Fruit fly (Drosophila melanogaster): ENCODE results near the gene Sf3b3.

Sf3b3 gene

DNA sequence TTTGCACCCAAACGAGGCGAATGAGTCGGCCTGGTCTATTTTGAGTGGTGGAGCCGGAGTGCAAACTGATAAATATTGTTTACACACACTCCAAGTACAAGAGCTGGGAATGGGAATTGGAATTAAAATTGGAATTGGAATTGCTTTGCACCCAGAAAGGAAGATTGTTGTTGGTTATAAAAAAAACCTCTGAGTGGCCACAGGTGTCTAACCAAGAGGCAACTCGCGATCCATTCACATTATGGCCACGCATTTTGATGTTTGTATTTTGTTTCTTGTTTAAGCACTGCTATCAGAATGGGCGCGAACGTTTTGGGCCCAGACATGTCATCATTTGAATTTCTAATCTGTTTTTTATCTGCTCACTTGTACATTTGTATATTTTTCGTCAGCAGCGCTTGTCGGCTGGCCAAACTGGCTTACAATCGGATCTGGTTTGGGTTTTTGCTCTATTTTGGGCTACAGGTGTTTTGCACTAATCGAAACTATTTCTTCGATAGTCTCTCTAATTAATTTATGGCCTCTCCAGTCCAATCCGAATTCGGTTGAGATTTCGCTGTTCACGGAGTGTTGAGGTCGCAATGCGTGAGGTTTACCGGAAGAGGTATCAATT lies 51.4 kb downstream of the Sf3b3 start:
- TF ChIP-seq CG32121 (GFP tag; IDR thresholded peaks at IDR 0.05) (no peak), CG8301 (tag; optimal IDR thresholded peaks at IDR 0.05) (no peak), CG8159 (tag; optimal IDR thresholded peaks at IDR 0.05) (no peak), EcR (GFP tag; optimal IDR thresholded peaks at IDR 0.05) (no peak), CG4496 (GFP tag; IDR thresholded peaks at IDR 0.05) (no peak), Pif1A (GFP tag; optimal IDR thresholded peaks at IDR 0.05) (no peak), Ets98B (GFP tag; IDR thresholded peaks at IDR 0.05) (no peak), CG34367 (tag; optimal IDR thresholded peaks at IDR 0.05) (no peak), CG10348 (GFP tag; IDR thresholded peaks at IDR 0.05) (no peak), fd96Ca (GFP tag; IDR thresholded peaks at IDR 0.05) (no peak), CG9948 (tag; optimal IDR thresholded peaks at IDR 0.05) (no peak), CG14655 (GFP tag; optimal IDR thresholded peaks at IDR 0.05) (no peak)

- TF ChIP-seq CG12605 (GFP tag; IDR thresholded peaks at IDR 0.05) (peak; percentile 86), Ets98B (GFP tag; IDR thresholded peaks at IDR 0.05) (peak; percentile 92), fd96Ca (GFP tag; IDR thresholded peaks at IDR 0.05) (peak; percentile 93), CG10348 (GFP tag; IDR thresholded peaks at IDR 0.05) (no peak), EcR (GFP tag; optimal IDR thresholded peaks at IDR 0.05) (peak; percentile 91), CG32121 (GFP tag; IDR thresholded peaks at IDR 0.05) (peak; percentile 83), CG17806 (tag; optimal IDR thresholded peaks at IDR 0.05) (peak; percentile 74), CG8301 (tag; optimal IDR thresholded peaks at IDR 0.05) (peak; percentile 69), gl (tag; optimal IDR thresholded peaks at IDR 0.05) (peak; percentile 61), CG14655 (GFP tag; optimal IDR thresholded peaks at IDR 0.05) (peak; percentile 82), CG8159 (tag; optimal IDR thresholded peaks at IDR 0.05) (peak; percentile 88), D1 (tag; optimal IDR thresholded peaks at IDR 0.05) (peak; percentile 24), CG13204 (GFP tag; optimal IDR thresholded peaks at IDR 0.05) (peak; percentile 84), Pif1A (GFP tag; optimal IDR thresholded peaks at IDR 0.05) (peak; percentile 94), CG4496 (GFP tag; IDR thresholded peaks at IDR 0.05) (peak; percentile 95), Snoo (tag; optimal IDR thresholded peaks at IDR 0.05) (peak; percentile 95), CG15710 (tag; optimal IDR thresholded peaks at IDR 0.05) (peak; percentile 95), rn (GFP tag; IDR thresholded peaks at IDR 0.05) (peak; percentile 89), Pif1B (GFP tag; optimal IDR thresholded peaks at IDR 0.05) (peak; percentile 93), CG9948 (tag; optimal IDR thresholded peaks at IDR 0.05) (peak; percentile 77), CG34367 (tag; optimal IDR thresholded peaks at IDR 0.05) (peak; percentile 91)
Measured at dm6 chr3L:780867-781701, 52.1 kb downstream of the Sf3b3 start.

- TF ChIP-seq CG10348 (GFP tag; IDR thresholded peaks at IDR 0.05) (no peak), Pif1B (GFP tag; optimal IDR thresholded peaks at IDR 0.05) (no peak), EcR (GFP tag; optimal IDR thresholded peaks at IDR 0.05) (no peak), Ets98B (GFP tag; IDR thresholded peaks at IDR 0.05) (no peak), CG34367 (tag; optimal IDR thresholded peaks at IDR 0.05) (no peak), rn (GFP tag; IDR thresholded peaks at IDR 0.05) (no peak), CG15710 (tag; optimal IDR thresholded peaks at IDR 0.05) (no peak), Snoo (tag; optimal IDR thresholded peaks at IDR 0.05) (no peak), gl (tag; optimal IDR thresholded peaks at IDR 0.05) (no peak)
Measured at dm6 chr3L:780489-780866, 52.7 kb downstream of the Sf3b3 start.

DNA sequence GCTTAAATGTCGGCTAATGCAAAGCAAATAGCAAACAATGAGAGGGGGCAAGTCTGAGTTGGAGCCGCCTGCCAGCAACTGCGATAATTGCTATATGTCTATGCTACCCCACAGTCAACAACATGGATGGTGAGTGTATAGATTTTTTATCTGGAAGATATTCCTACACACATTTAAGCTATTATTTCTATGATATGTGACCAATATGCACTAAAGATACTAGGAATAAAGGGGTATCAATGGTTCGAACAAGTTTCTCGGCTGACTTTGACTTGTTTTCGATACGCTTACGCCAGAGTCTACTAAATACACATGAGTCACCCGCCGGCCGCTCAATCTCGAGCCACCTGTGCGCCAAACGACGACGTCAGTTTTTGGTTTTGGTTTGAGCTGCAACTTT lies 54.2 kb downstream of the Sf3b3 start:
- TF ChIP-seq CG4496 (GFP tag; IDR thresholded peaks at IDR 0.05), result no peak; the same call in 2 of the 3 replicates
- TF ChIP-seq CG8301 (tag; optimal IDR thresholded peaks at IDR 0.05), result no peak
- TF ChIP-seq CG32121 (GFP tag; IDR thresholded peaks at IDR 0.05), result peak; percentile 70; the same call in 1 of the 2 replicates
- peak; percentile 47 for TF ChIP-seq Ets98B (GFP tag; IDR thresholded peaks at IDR 0.05)
- TF ChIP-seq CG8159 (tag; optimal IDR thresholded peaks at IDR 0.05), result no peak
- no peak for TF ChIP-seq CG15710 (tag; optimal IDR thresholded peaks at IDR 0.05)
- no peak for TF ChIP-seq Snoo (tag; optimal IDR thresholded peaks at IDR 0.05)
- TF ChIP-seq CG10348 (GFP tag; IDR thresholded peaks at IDR 0.05), result 0 out of 2 replicates have a peak, but pooled peaks have one; percentile 25
- TF ChIP-seq D1 (tag; optimal IDR thresholded peaks at IDR 0.05), result no peak
- peak; percentile 64; the same call in 2 of the 3 replicates for TF ChIP-seq fd96Ca (GFP tag; IDR thresholded peaks at IDR 0.05)
- TF ChIP-seq CG9948 (tag; optimal IDR thresholded peaks at IDR 0.05), result no peak
- peak; percentile 18; the same call in 1 of the 2 replicates for TF ChIP-seq CG12605 (GFP tag; IDR thresholded peaks at IDR 0.05)
- peak; percentile 24 for TF ChIP-seq CG14655 (GFP tag; optimal IDR thresholded peaks at IDR 0.05)

DNA sequence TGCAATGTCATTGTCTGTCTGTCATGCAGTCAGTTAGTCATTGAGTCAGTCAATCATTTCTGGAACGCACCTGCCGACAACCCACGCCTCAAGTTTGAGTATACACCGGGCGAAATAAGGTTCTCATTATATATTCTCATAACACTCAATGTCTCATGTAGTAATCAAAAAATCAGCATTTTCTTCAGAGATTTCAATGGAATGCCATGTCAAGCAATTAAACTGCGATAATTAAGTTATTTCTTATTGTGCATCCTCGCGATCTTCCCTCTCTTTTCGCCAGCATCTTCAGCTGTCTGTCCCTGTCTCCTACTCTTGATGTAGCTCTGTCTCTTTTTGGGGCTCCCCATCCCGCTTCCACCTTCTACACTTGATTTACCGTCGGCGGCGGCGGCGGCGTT lies 55.9 kb downstream of the Sf3b3 start:
- TF ChIP-seq CG4496 (GFP tag; IDR thresholded peaks at IDR 0.05) (peak; percentile 69), D1 (tag; optimal IDR thresholded peaks at IDR 0.05) (no peak), CG8159 (tag; optimal IDR thresholded peaks at IDR 0.05) (peak; percentile 67), CG9948 (tag; optimal IDR thresholded peaks at IDR 0.05) (peak; percentile 9), CG12605 (GFP tag; IDR thresholded peaks at IDR 0.05) (no peak; the same call in 1 of the 2 replicates), CG17806 (tag; optimal IDR thresholded peaks at IDR 0.05) (peak; percentile 47), fd96Ca (GFP tag; IDR thresholded peaks at IDR 0.05) (peak; percentile 39; the same call in 1 of the 3 replicates), gl (tag; optimal IDR thresholded peaks at IDR 0.05) (no peak), CG15710 (tag; optimal IDR thresholded peaks at IDR 0.05) (peak; percentile 62), Ets98B (GFP tag; IDR thresholded peaks at IDR 0.05) (peak; percentile 65), CG14655 (GFP tag; optimal IDR thresholded peaks at IDR 0.05) (peak; percentile 50), CG13204 (GFP tag; optimal IDR thresholded peaks at IDR 0.05) (peak; percentile 67), CG10348 (GFP tag; IDR thresholded peaks at IDR 0.05) (0 out of 2 replicates have a peak, but pooled peaks have one; percentile 10), CG34367 (tag; optimal IDR thresholded peaks at IDR 0.05) (peak; percentile 56), rn (GFP tag; IDR thresholded peaks at IDR 0.05) (0 out of 2 replicates have a peak, but pooled peaks have one; percentile 45), Snoo (tag; optimal IDR thresholded peaks at IDR 0.05) (peak; percentile 67), Pif1A (GFP tag; optimal IDR thresholded peaks at IDR 0.05) (peak; percentile 73), CG8301 (tag; optimal IDR thresholded peaks at IDR 0.05) (peak; percentile 48), Pif1B (GFP tag; optimal IDR thresholded peaks at IDR 0.05) (peak; percentile 46), CG32121 (GFP tag; IDR thresholded peaks at IDR 0.05) (peak; percentile 48; the same call in 1 of the 2 replicates), EcR (GFP tag; optimal IDR thresholded peaks at IDR 0.05) (no peak)

Data from whole organism, pupa.